Worm (Caenorhabditis elegans) whole organism, midembryonic: ENCODE results near the gene glrx-22.

Experiments
- T22C8.4 ChIP-seq: fragments of 200-800 bp; sonication (Bioruptor generic); IDR thresholded peaks from 2 replicates; pipeline ENCODE4 v1.3.6; 2022; ENCODE audit warnings: missing genetic modification characterization, missing compliant biosample characterization
- cog-1 ChIP-seq: sonication (generic microtip); optimal IDR thresholded peaks from 2 replicates; lab custom pipeline; 2016; ENCODE audit warnings: missing genetic modification characterization, missing compliant biosample characterization
- flt-1 ChIP-seq: fragments of 200-800 bp; sonication (Bioruptor generic); IDR thresholded peaks from 2 replicates; pipeline ENCODE4 v1.3.6; 2022; ENCODE audit warnings: missing genetic modification characterization, missing compliant biosample characterization
- klf-2 ChIP-seq: fragments of 200-800 bp; sonication (Bioruptor generic); conservative IDR thresholded peaks from 2 replicates; pipeline ENCODE4 v1.3.6; 2022; ENCODE audit warnings: missing genetic modification reagents, missing genetic modification characterization, missing compliant biosample characterization
- tab-1 ChIP-seq: fragments of 200-800 bp; sonication (Bioruptor generic); IDR thresholded peaks from 2 replicates; pipeline ENCODE4 v1.3.6; 2022; ENCODE audit warnings: missing genetic modification characterization, missing compliant biosample characterization
- ztf-23 ChIP-seq: fragments of 200-800 bp; sonication (Bioruptor generic); IDR thresholded peaks from 2 replicates; pipeline ENCODE4 v1.3.6; 2022; ENCODE audit warnings: missing genetic modification reagents, missing genetic modification characterization, missing compliant biosample characterization
- ztf-29 ChIP-seq: fragments of 200-800 bp; sonication (Bioruptor generic); IDR thresholded peaks from 2 replicates; pipeline ENCODE4 v1.3.6; 2022; ENCODE audit warnings: missing genetic modification reagents, missing genetic modification characterization, missing compliant biosample characterization

DNA sequence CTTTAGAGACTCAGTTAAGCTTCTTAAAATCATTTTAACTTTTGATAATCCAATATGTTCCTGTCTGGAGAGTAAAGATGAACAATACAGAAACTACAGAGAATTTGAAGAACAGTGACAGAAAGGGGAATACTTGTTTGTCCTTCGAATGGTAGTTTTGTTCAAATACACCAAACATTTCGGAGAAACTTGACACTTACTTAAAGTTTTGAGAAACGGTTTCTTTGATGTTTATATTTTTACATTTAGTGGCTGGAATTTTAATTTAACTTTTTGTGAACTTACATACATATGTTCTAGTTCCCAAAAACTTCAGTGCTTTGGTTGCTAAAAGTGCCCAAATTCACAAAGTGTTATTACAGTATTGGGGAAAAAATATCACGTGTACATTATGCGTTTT, 43.9 kb downstream of the glrx-22 start, which contains the start of gene B0218.5:
- TF ChIP-seq cog-1 (tag; lab: Kevin White, UChicago) (no peak), ztf-29 (GFP tag; lab: Robert Waterston, UW) (no peak), tab-1 (GFP tag; lab: Robert Waterston, UW) (no peak), flt-1 (GFP tag; lab: Robert Waterston, UW) (no peak), ztf-23 (GFP tag; lab: Robert Waterston, UW) (no peak), T22C8.4 (GFP tag; lab: Robert Waterston, UW) (no peak), klf-2 (GFP tag; lab: Robert Waterston, UW) (no peak)
